Fruit fly (Drosophila melanogaster) whole organism, embryonic: ENCODE measurements around the gene Ube3a.

Source experiments
- Aef1 ChIP-seq: fragments of 200-800 bp; sonication (Bioruptor generic); IDR thresholded peaks from 3 replicates; pipeline ENCODE4 v1.3.6; 2022; ENCODE audit warnings: missing biosample characterization, missing genetic modification characterization
- C15 ChIP-seq: fragments of 200-800 bp; sonication (Bioruptor generic); IDR thresholded peaks from 3 replicates; pipeline ENCODE4 v1.3.6; 2022; ENCODE audit warnings: missing biosample characterization, missing genetic modification characterization
- CG10366 ChIP-seq: fragments of 200-800 bp; sonication (Bioruptor generic); IDR thresholded peaks from 2 replicates; pipeline ENCODE4 v1.3.6; 2022; ENCODE audit warnings: missing biosample characterization, missing genetic modification characterization
- CG11456 ChIP-seq: fragments of 200-800 bp; sonication (Bioruptor generic); IDR thresholded peaks from 3 replicates; pipeline ENCODE4 v1.3.6; 2022; ENCODE audit warnings: missing biosample characterization, missing genetic modification characterization
- CG11504 ChIP-seq: fragments of 200-800 bp; sonication (Bioruptor generic); optimal IDR thresholded peaks from 3 replicates; lab custom pipeline; 2019; ENCODE audit warnings: missing biosample characterization, mild to moderate bottlenecking, missing genetic modification characterization, moderate library complexity
- CG11560 ChIP-seq: fragments of 200-800 bp; sonication (Bioruptor generic); IDR thresholded peaks from 3 replicates; pipeline ENCODE4 v1.3.6; 2022; ENCODE audit warnings: missing biosample characterization, missing genetic modification characterization
- CG13296 ChIP-seq: fragments of 200-800 bp; sonication (Bioruptor generic); optimal IDR thresholded peaks from 3 replicates; lab custom pipeline; 2018; ENCODE audit warnings: missing biosample characterization, mild to moderate bottlenecking, missing genetic modification characterization
- CG13894 ChIP-seq: fragments of 200-800 bp; sonication (Bioruptor generic); optimal IDR thresholded peaks from 3 replicates; lab custom pipeline; 2018; ENCODE audit warnings: missing biosample characterization, mild to moderate bottlenecking, missing genetic modification characterization, moderate library complexity
- CG15269 ChIP-seq: fragments of 200-800 bp; sonication (Bioruptor generic); optimal IDR thresholded peaks from 2 replicates; lab custom pipeline; 2018; ENCODE audit warnings: missing biosample characterization, mild to moderate bottlenecking, missing genetic modification characterization, moderate library complexity
- CG16813 ChIP-seq: fragments of 200-800 bp; sonication (Bioruptor generic); IDR thresholded peaks from 3 replicates; pipeline ENCODE4 v1.3.6; 2022; ENCODE audit warnings: missing biosample characterization, missing genetic modification characterization; ENCODE audit not compliant: partially characterized antibody
- CG18619 ChIP-seq: fragments of 200-800 bp; sonication (Bioruptor generic); optimal IDR thresholded peaks from 3 replicates; lab custom pipeline; 2017; ENCODE audit warnings: missing biosample characterization, mild to moderate bottlenecking, missing genetic modification characterization
- CG2678 ChIP-seq: fragments of 200-800 bp; sonication (Bioruptor generic); optimal IDR thresholded peaks from 3 replicates; lab custom pipeline; 2019; ENCODE audit warnings: missing biosample characterization, mild to moderate bottlenecking, missing genetic modification characterization, moderate library complexity
- CG3163 ChIP-seq: fragments of 200-800 bp; sonication (Bioruptor generic); optimal IDR thresholded peaks from 3 replicates; lab custom pipeline; 2016; ENCODE audit warnings: missing biosample characterization, missing genetic modification characterization
- CG3407 ChIP-seq: fragments of 200-800 bp; sonication (Bioruptor generic); optimal IDR thresholded peaks from 2 replicates; lab custom pipeline; 2018; ENCODE audit warnings: missing biosample characterization, mild to moderate bottlenecking, missing genetic modification characterization
- CG4360 ChIP-seq: fragments of 200-800 bp; sonication (Bioruptor generic); IDR thresholded peaks from 2 replicates; pipeline ENCODE4 v1.3.6; 2022; ENCODE audit warnings: missing biosample characterization, missing genetic modification characterization
- CG43689 ChIP-seq: fragments of 200-800 bp; sonication (Bioruptor generic); IDR thresholded peaks from 2 replicates; pipeline ENCODE4 v1.3.6; 2022; ENCODE audit warnings: missing biosample characterization, missing genetic modification characterization
- CG6683 ChIP-seq: fragments of 200-800 bp; sonication (Bioruptor generic); optimal IDR thresholded peaks from 2 replicates; lab custom pipeline; 2017; ENCODE audit warnings: missing biosample characterization, mild to moderate bottlenecking, missing genetic modification characterization, missing genetic modification reagents
- CG7556 ChIP-seq: fragments of 200-800 bp; sonication (Bioruptor generic); optimal IDR thresholded peaks from 2 replicates; lab custom pipeline; 2017; ENCODE audit warnings: missing biosample characterization, mild to moderate bottlenecking, missing genetic modification characterization
- CG9609 ChIP-seq: fragments of 200-800 bp; sonication (Bioruptor generic); optimal IDR thresholded peaks from 3 replicates; lab custom pipeline; 2016; ENCODE audit warnings: missing biosample characterization, missing genetic modification characterization
- CG9727 ChIP-seq: fragments of 200-800 bp; sonication (Bioruptor generic); optimal IDR thresholded peaks from 3 replicates; lab custom pipeline; 2017; ENCODE audit warnings: missing biosample characterization, mild to moderate bottlenecking, missing genetic modification characterization
- Camta ChIP-seq: fragments of 200-800 bp; sonication (Bioruptor generic); optimal IDR thresholded peaks from 2 replicates; lab custom pipeline; 2016; ENCODE audit warnings: missing biosample characterization, missing genetic modification characterization
- D19B ChIP-seq: fragments of 200-800 bp; sonication (Bioruptor generic); optimal IDR thresholded peaks from 2 replicates; lab custom pipeline; 2017; ENCODE audit warnings: missing biosample characterization, mild to moderate bottlenecking, missing genetic modification characterization
- Dbx ChIP-seq: fragments of 200-800 bp; sonication (Bioruptor generic); IDR thresholded peaks from 3 replicates; pipeline ENCODE4 v1.3.6; 2022; ENCODE audit warnings: missing biosample characterization, missing genetic modification characterization
- E2f1 ChIP-seq: fragments of 200-800 bp; sonication (Bioruptor generic); IDR thresholded peaks from 2 replicates; pipeline ENCODE4 v1.3.6; 2022; ENCODE audit warnings: missing biosample characterization, missing genetic modification characterization
- Fer3 ChIP-seq: fragments of 200-800 bp; sonication (Bioruptor generic); optimal IDR thresholded peaks from 2 replicates; lab custom pipeline; 2018; ENCODE audit warnings: missing biosample characterization, mild to moderate bottlenecking, missing genetic modification characterization, moderate library complexity
- Hey ChIP-seq: fragments of 200-800 bp; sonication (Bioruptor generic); optimal IDR thresholded peaks from 3 replicates; lab custom pipeline; 2018; ENCODE audit warnings: missing biosample characterization, mild to moderate bottlenecking, missing genetic modification characterization
- Max ChIP-seq: fragments of 200-800 bp; sonication (Bioruptor generic); optimal IDR thresholded peaks from 2 replicates; lab custom pipeline; 2016; ENCODE audit warnings: missing biosample characterization, mild to moderate bottlenecking, missing genetic modification characterization
- NC2α ChIP-seq: fragments of 200-800 bp; sonication (Bioruptor generic); optimal IDR thresholded peaks from 2 replicates; lab custom pipeline; 2016; ENCODE audit warnings: missing biosample characterization, missing genetic modification characterization
- Nf-YB ChIP-seq: fragments of 200-800 bp; sonication (Bioruptor generic); optimal IDR thresholded peaks from 3 replicates; lab custom pipeline; 2019; ENCODE audit warnings: missing biosample characterization, mild to moderate bottlenecking, missing genetic modification characterization, moderate library complexity
- Sin3A ChIP-seq: fragments of >200 bp; optimal IDR thresholded peaks from 2 replicates; lab custom pipeline; 2018
- TFAM ChIP-seq: fragments of 200-800 bp; sonication (Bioruptor generic); optimal IDR thresholded peaks from 2 replicates; lab custom pipeline; 2017; ENCODE audit warnings: missing biosample characterization, missing genetic modification characterization, inconsistent platforms
- Trl ChIP-seq, 3 experiments: fragments of >200 bp in 2 of 3; fragments of 200-800 bp in 1 of 3; sonication (Bioruptor generic) in 1 of 3; optimal IDR thresholded peaks; 2 replicates in 1 of 3; 3 replicates in 2 of 3; lab custom pipeline; 2016 to 2017; ENCODE audit warnings: missing biosample characterization in 1 of 3, missing genetic modification characterization in 1 of 3
- Vsx1 ChIP-seq: fragments of 200-800 bp; sonication (Bioruptor generic); optimal IDR thresholded peaks from 2 replicates; lab custom pipeline; 2017; ENCODE audit warnings: missing biosample characterization, mild to moderate bottlenecking, missing genetic modification characterization, missing genetic modification reagents
- Xbp1 ChIP-seq: fragments of 200-800 bp; sonication (Bioruptor generic); optimal IDR thresholded peaks from 3 replicates; lab custom pipeline; 2016; ENCODE audit warnings: missing biosample characterization, mild to moderate bottlenecking, missing genetic modification characterization
- YL-1 ChIP-seq: fragments of 200-800 bp; sonication (Bioruptor generic); optimal IDR thresholded peaks from 3 replicates; lab custom pipeline; 2017; ENCODE audit warnings: missing biosample characterization, mild to moderate bottlenecking, missing genetic modification characterization
- en ChIP-seq: fragments of 200-800 bp; sonication (Bioruptor generic); optimal IDR thresholded peaks from 2 replicates; lab custom pipeline; 2016; ENCODE audit warnings: missing biosample characterization, missing genetic modification characterization
- fd96Cb ChIP-seq: fragments of 200-800 bp; sonication (Bioruptor generic); optimal IDR thresholded peaks from 2 replicates; lab custom pipeline; 2018; ENCODE audit warnings: missing biosample characterization, mild to moderate bottlenecking, missing genetic modification characterization, moderate library complexity
- gro ChIP-seq: fragments of 200-800 bp; sonication (Bioruptor generic); optimal IDR thresholded peaks from 2 replicates; lab custom pipeline; 2016; ENCODE audit warnings: missing biosample characterization, missing genetic modification characterization
- kah ChIP-seq: fragments of 200-800 bp; sonication (Bioruptor generic); optimal IDR thresholded peaks from 2 replicates; lab custom pipeline; 2018; ENCODE audit warnings: missing biosample characterization, mild to moderate bottlenecking, missing genetic modification characterization
- knrl ChIP-seq: fragments of 200-800 bp; sonication (Bioruptor generic); IDR thresholded peaks from 3 replicates; pipeline ENCODE4 v1.3.6; 2022; ENCODE audit warnings: missing biosample characterization, missing genetic modification characterization; ENCODE audit not compliant: partially characterized antibody
- lov ChIP-seq, 2 experiments: fragments of 200-800 bp in 1 of 2; fragments of >200 bp in 1 of 2; sonication (Bioruptor generic) in 1 of 2; IDR thresholded peaks in 1 of 2; optimal IDR thresholded peaks in 1 of 2; 2 replicates in 1 of 2; 3 replicates in 1 of 2; pipeline versions ENCODE4 v1.3.6 to Lab custom; 2017 to 2022; ENCODE audit warnings: missing biosample characterization in 1 of 2, missing genetic modification characterization in 1 of 2
- luna ChIP-seq: fragments of 200-800 bp; sonication (Bioruptor generic); optimal IDR thresholded peaks from 2 replicates; lab custom pipeline; 2016; ENCODE audit warnings: missing biosample characterization, missing genetic modification characterization
- mam ChIP-seq: fragments of 200-800 bp; sonication (Bioruptor generic); optimal IDR thresholded peaks from 3 replicates; lab custom pipeline; 2016; ENCODE audit warnings: missing biosample characterization, missing genetic modification characterization
- mirr ChIP-seq: fragments of 200-800 bp; sonication (Bioruptor generic); optimal IDR thresholded peaks from 3 replicates; lab custom pipeline; 2018; ENCODE audit warnings: missing biosample characterization, mild to moderate bottlenecking, missing genetic modification characterization
- mld ChIP-seq: fragments of 200-800 bp; sonication (Bioruptor generic); IDR thresholded peaks from 3 replicates; pipeline ENCODE4 v1.3.6; 2022; ENCODE audit warnings: missing biosample characterization, missing genetic modification characterization; ENCODE audit not compliant: partially characterized antibody
- scrt ChIP-seq: fragments of 200-800 bp; sonication (Bioruptor generic); optimal IDR thresholded peaks from 2 replicates; lab custom pipeline; 2018; ENCODE audit warnings: missing biosample characterization, mild to moderate bottlenecking, missing genetic modification characterization, moderate library complexity
- ssp ChIP-seq: fragments of 200-800 bp; sonication (Bioruptor generic); IDR thresholded peaks from 2 replicates; pipeline ENCODE4 v1.3.6; 2022; ENCODE audit warnings: missing biosample characterization, missing genetic modification characterization
- tap ChIP-seq: fragments of 200-800 bp; optimal IDR thresholded peaks from 3 replicates; lab custom pipeline; 2019; ENCODE audit warnings: missing biosample characterization, mild to moderate bottlenecking, missing genetic modification characterization, moderate library complexity
- tll ChIP-seq, 2 experiments: fragments of 200-800 bp in 1 of 2; fragments of >200 bp in 1 of 2; sonication (Bioruptor generic) in 1 of 2; optimal IDR thresholded peaks; 2 replicates each; lab custom pipeline; 2017 to 2019; ENCODE audit warnings: missing biosample characterization in 2 of 2, missing genetic modification characterization in 2 of 2, mild to moderate bottlenecking in 1 of 2, moderate library complexity in 1 of 2
- tna ChIP-seq: fragments of 200-800 bp; sonication (Bioruptor generic); IDR thresholded peaks from 2 replicates; pipeline ENCODE4 v1.3.6; 2022; ENCODE audit warnings: missing biosample characterization, missing genetic modification characterization; ENCODE audit not compliant: partially characterized antibody
- yki ChIP-seq: fragments of >200 bp; optimal IDR thresholded peaks from 3 replicates; lab custom pipeline; 2018

Gene Ube3a

DNA sequence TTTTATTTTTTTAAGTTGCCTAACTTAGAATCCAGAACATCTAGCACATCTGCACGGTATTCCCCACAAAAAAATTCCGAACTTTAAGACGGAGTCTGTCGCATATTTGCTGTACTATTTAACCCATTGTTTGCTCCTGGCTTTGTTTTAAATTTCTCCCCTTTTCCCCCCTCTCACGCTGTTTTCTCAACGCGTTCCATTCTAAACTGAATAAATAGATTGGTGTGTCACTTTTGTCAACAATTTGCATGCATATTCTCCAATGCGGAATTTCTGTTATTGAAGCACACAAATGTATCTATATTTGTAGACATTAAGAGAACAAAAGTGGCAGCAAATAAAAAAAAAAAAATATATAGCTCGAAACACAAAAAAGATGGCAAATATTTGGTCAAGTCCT, 48.0 kb upstream of the Ube3a start (continued):
- TF ChIP-seq mld (GFP tag; lab: Robert Waterston, UW) (no peak), NC2α (GFP tag; lab: Kevin White, UChicago) (no peak), lov (optimal IDR thresholded peaks at IDR 0.05; lab: Kevin White, UChicago) (no peak), lov (GFP tag; IDR thresholded peaks at IDR 0.05; lab: Robert Waterston, UW) (no peak), mirr (GFP tag; lab: Kevin White, UChicago) (no peak), Sin3A (lab: Kevin White, UChicago) (no peak), CG16813 (GFP tag; lab: Robert Waterston, UW) (no peak), Xbp1 (GFP tag; lab: Kevin White, UChicago) (no peak), YL-1 (peak; percentile 34), CG9727 (GFP tag; lab: Kevin White, UChicago) (peak; percentile 41), CG18619 (peak; percentile 32), tll (GFP tag; optimal IDR thresholded peaks at IDR 0.05; lab: Kevin White, UChicago) (no peak), Nf-YB (GFP tag; lab: Kevin White, UChicago) (no peak), E2f1 (GFP tag; lab: Robert Waterston, UW) (no peak), D19B (peak; percentile 44), CG4360 (no peak), Dbx (peak; percentile 53; the same call in 1 of the 3 replicates), CG15269 (tag; lab: Kevin White, UChicago) (no peak), tap (tag; lab: Kevin White, UChicago) (peak; percentile 3), CG13894 (tag; lab: Kevin White, UChicago) (peak; percentile 37), TFAM (no peak), CG11560 (no peak), Trl (optimal IDR thresholded peaks at IDR 0.05; lab: Kevin White, UChicago) (no peak), Trl (GFP tag; optimal IDR thresholded peaks at IDR 0.05; lab: Kevin White, UChicago) (peak; percentile 27), gro (peak; percentile 5), scrt (GFP tag; lab: Kevin White, UChicago) (peak; percentile 47), CG6683 (GFP tag; lab: Kevin White, UChicago) (no peak), tna (GFP tag; lab: Robert Waterston, UW) (no peak), CG10366 (no peak), fd96Cb (no peak), CG3407 (GFP tag; lab: Kevin White, UChicago) (no peak), CG9609 (GFP tag; lab: Kevin White, UChicago) (no peak), kah (GFP tag; lab: Kevin White, UChicago) (no peak), C15 (GFP tag; lab: Robert Waterston, UW) (no peak), CG7556 (GFP tag; lab: Kevin White, UChicago) (peak; percentile 27), mam (GFP tag; lab: Kevin White, UChicago) (peak; percentile 37), Hey (tag; lab: Kevin White, UChicago) (no peak), CG43689 (GFP tag; lab: Robert Waterston, UW) (no peak), Vsx1 (peak; percentile 28), ssp (GFP tag; lab: Robert Waterston, UW) (no peak), en (no peak), luna (GFP tag; lab: Kevin White, UChicago) (peak; percentile 51), Max (no peak), knrl (GFP tag; lab: Robert Waterston, UW) (no peak), CG2678 (peak; percentile 65), CG11504 (tag; lab: Kevin White, UChicago) (peak; percentile 2), yki (lab: Kevin White, UChicago) (no peak), CG13296 (GFP tag; lab: Kevin White, UChicago) (no peak), CG3163 (GFP tag; lab: Kevin White, UChicago) (peak; percentile 36), Aef1 (GFP tag; lab: Robert Waterston, UW) (no peak), Camta (no peak), CG11456 (GFP tag; lab: Robert Waterston, UW) (no peak), Fer3 (tag; lab: Kevin White, UChicago) (peak; percentile 28)
